Worm (Caenorhabditis elegans) whole organism, midembryonic: ENCODE measurements around the gene fntb-1.
"Not testable (repeated sequence)": the region's sequence is repeated elsewhere in the genome, so short reads cannot be mapped to it uniquely, and the experiment has no call there.

Source experiments
- T22C8.4 ChIP-seq: fragments of 200-800 bp; sonication (Bioruptor generic); IDR thresholded peaks from 2 replicates; pipeline ENCODE4 v1.3.6; 2022; ENCODE audit warnings: missing genetic modification characterization, missing compliant biosample characterization
- cog-1 ChIP-seq: sonication (generic microtip); optimal IDR thresholded peaks from 2 replicates; lab custom pipeline; 2016; ENCODE audit warnings: missing genetic modification characterization, missing compliant biosample characterization
- flt-1 ChIP-seq: fragments of 200-800 bp; sonication (Bioruptor generic); IDR thresholded peaks from 2 replicates; pipeline ENCODE4 v1.3.6; 2022; ENCODE audit warnings: missing genetic modification characterization, missing compliant biosample characterization
- klf-2 ChIP-seq: fragments of 200-800 bp; sonication (Bioruptor generic); conservative IDR thresholded peaks from 2 replicates; pipeline ENCODE4 v1.3.6; 2022; ENCODE audit warnings: missing genetic modification reagents, missing genetic modification characterization, missing compliant biosample characterization
- med-1 ChIP-seq: sonication (generic microtip); optimal IDR thresholded peaks from 2 replicates; lab custom pipeline; 2017; ENCODE audit warnings: missing genetic modification characterization, mild to moderate bottlenecking, missing compliant biosample characterization, antibody characterized with exemption, missing genetic modification reagents; ENCODE audit not compliant: insufficient read depth
- ref-1 ChIP-seq: fragments of 200-800 bp; sonication (Bioruptor generic); conservative IDR thresholded peaks from 2 replicates; pipeline ENCODE4 v1.3.6; 2022; ENCODE audit warnings: missing genetic modification reagents, missing genetic modification characterization, missing compliant biosample characterization
- tab-1 ChIP-seq: fragments of 200-800 bp; sonication (Bioruptor generic); IDR thresholded peaks from 2 replicates; pipeline ENCODE4 v1.3.6; 2022; ENCODE audit warnings: missing genetic modification characterization, missing compliant biosample characterization
- ztf-23 ChIP-seq: fragments of 200-800 bp; sonication (Bioruptor generic); IDR thresholded peaks from 2 replicates; pipeline ENCODE4 v1.3.6; 2022; ENCODE audit warnings: missing genetic modification reagents, missing genetic modification characterization, missing compliant biosample characterization
- ztf-29 ChIP-seq: fragments of 200-800 bp; sonication (Bioruptor generic); IDR thresholded peaks from 2 replicates; pipeline ENCODE4 v1.3.6; 2022; ENCODE audit warnings: missing genetic modification reagents, missing genetic modification characterization, missing compliant biosample characterization

fntb-1 gene

DNA sequence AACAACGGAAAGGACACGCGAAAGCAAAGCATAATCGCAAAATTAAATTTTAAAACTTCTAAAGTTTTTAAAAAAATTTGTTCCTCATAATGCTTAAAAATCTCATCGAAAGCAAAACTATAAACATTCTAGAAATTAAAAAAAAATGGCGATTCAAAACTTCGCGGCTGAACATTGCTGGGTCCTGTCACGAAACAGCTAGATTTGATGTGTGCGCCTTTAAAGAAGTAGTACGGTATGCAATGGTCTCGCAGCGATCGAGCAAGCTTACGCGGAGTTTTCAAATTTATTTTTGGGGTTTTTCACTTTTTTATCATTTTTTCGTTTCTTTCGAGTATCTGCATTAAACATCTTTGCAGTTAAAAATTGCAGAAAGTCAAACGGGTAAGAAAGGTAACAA is 9.6 kb downstream of the fntb-1 start, which contains the start of gene coh-3:
coh-3 (plus strand) TSS at position 353 of the 400 bp plus-strand sequence.
- TF ChIP-seq ztf-23 (GFP tag; lab: Robert Waterston, UW) (no peak), T22C8.4 (no peak), ztf-29 (GFP tag; lab: Robert Waterston, UW) (no peak), tab-1 (no peak), ref-1 (no peak), cog-1 (no peak), flt-1 (no peak), med-1 (no peak), klf-2 (GFP tag; lab: Robert Waterston, UW) (no peak)

DNA sequence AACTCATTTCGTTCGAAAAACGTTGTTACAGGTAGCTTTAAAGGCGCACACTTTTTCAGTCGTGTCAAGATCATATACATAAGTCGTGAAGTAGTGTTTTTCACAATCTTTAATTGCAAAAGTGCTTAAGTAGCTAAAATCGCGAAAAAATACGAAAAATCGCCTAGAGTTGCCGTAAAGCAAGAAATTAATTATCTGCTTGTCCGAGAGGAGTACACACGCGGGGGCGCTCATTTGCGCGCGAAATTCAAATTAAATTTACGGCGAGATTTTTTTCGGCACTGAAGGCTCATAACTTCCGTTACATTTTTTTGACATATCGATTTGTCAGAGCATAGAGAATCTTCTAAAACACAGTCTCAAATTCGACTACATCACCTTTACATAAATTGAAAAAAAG is 12.7 kb downstream of the fntb-1 start:
- TF ChIP-seq ztf-29 (GFP tag; lab: Robert Waterston, UW) (no peak), tab-1 (no peak), med-1 (no peak), flt-1 (no peak), T22C8.4 (no peak), ztf-23 (GFP tag; lab: Robert Waterston, UW) (no peak), klf-2 (GFP tag; lab: Robert Waterston, UW) (no peak), cog-1 (no peak), ref-1 (no peak)

DNA sequence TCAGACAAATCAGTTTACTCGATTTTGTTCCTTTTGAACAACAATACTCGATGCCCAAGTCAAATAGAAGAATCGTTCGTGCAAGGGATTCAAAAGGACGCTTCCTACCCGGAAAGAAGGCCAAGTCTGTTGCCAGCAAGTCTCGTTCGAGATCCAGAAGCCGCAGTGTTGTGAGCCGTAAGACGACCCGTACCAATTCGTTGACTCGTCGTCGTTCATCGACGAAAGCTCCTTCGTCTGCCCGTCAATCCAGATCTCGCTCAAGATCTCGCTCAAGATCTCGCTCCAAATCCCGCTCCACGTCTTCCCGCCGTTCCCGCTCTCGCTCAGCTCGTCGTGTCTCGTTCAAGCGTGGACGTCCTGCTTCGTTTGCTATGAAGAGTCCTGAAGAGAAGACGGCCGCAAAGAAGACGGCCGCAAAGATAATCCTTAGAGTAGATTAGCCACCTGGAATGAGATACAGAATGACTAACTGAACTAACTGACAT is 13.2 kb downstream of the fntb-1 start, which contains the start of gene F08H9.2:
F08H9.2 (plus strand) TSS at position 51 of the 488 bp plus-strand sequence.
- TF ChIP-seq ztf-29 (GFP tag; lab: Robert Waterston, UW) (no peak), ztf-23 (GFP tag; lab: Robert Waterston, UW) (no peak), cog-1 (no peak), tab-1 (no peak), T22C8.4 (no peak), flt-1 (no peak), med-1 (no peak), klf-2 (GFP tag; lab: Robert Waterston, UW) (no peak), ref-1 (no peak)

DNA sequence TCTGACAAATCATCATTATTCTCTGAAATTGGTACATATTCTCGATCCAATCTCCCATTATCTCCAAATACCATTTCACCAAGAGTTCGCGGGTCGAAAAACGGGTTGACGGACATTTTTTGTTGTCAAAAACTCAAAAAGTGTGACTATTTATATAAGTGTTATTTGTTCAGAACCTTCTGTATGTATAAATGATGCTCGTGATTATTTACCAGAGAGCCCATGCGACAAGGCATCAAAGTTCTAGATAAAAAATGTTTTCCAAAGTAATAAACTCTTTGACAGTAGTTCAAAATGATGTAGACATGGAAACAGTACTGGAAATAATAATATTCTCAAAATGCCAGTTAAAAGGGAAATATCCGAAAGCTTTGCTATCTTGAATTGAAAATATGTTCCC is 15.2 kb downstream of the fntb-1 start:
- no peak for TF ChIP-seq cog-1
- no peak for TF ChIP-seq flt-1
- no peak for TF ChIP-seq klf-2 (GFP tag; lab: Robert Waterston, UW)
- TF ChIP-seq ztf-23 (GFP tag; lab: Robert Waterston, UW), result no peak
- no peak for TF ChIP-seq tab-1
- TF ChIP-seq ztf-29 (GFP tag; lab: Robert Waterston, UW), result no peak
- TF ChIP-seq ref-1, result no peak
- TF ChIP-seq med-1, result no peak
- TF ChIP-seq T22C8.4, result no peak

DNA sequence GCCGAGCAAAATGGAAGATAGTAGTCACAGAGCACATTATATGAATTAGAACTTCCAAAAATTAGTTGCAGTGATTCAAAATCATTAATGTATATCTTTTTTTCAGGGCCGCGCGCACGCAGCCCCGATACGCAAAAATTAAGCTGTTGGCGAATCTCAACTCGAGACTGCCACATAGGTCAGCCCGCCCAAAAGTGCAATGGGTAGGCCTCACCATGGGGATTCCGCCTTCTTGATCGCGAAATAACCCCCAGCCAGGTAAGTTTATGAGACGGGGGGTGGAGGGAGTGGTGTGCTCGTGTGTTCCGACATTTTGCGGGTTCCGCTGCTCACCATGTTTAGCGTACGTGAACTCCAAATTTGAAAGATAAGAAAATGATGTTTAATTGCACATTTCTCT is 15.6 kb downstream of the fntb-1 start, which contains the start of gene F08H9.3:
F08H9.3 (minus strand) TSS at position 252 of the 400 bp plus-strand sequence.
- TF ChIP-seq tab-1; med-1; klf-2 (GFP tag; lab: Robert Waterston, UW): not testable (repeated sequence)

DNA sequence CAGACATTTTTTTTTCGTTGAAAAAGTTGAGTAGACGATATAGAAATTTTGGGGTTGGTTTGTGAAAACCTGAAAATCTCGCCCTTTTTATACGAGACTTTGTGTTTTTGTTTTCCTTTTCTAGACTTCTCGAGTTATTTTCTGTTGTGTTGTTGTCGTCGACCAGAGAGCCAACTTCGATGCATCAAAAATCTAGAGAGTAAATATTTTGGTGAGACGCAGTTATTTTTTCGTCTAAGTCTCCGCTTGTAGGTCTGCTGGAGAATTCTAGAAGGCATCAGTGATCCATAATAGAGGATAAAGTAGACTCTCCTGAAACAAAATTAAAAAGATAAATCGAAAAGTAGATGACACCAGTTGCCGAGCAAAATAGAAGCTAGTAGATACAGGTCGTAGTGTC is 16.9 kb downstream of the fntb-1 start, which contains the start of gene F08H9.4:
F08H9.4 (minus strand) TSS at position 61 of the 400 bp plus-strand sequence.
- TF ChIP-seq med-1, result no peak
- TF ChIP-seq cog-1, result no peak
- no peak for TF ChIP-seq klf-2 (GFP tag; lab: Robert Waterston, UW)
- TF ChIP-seq tab-1, result no peak

DNA sequence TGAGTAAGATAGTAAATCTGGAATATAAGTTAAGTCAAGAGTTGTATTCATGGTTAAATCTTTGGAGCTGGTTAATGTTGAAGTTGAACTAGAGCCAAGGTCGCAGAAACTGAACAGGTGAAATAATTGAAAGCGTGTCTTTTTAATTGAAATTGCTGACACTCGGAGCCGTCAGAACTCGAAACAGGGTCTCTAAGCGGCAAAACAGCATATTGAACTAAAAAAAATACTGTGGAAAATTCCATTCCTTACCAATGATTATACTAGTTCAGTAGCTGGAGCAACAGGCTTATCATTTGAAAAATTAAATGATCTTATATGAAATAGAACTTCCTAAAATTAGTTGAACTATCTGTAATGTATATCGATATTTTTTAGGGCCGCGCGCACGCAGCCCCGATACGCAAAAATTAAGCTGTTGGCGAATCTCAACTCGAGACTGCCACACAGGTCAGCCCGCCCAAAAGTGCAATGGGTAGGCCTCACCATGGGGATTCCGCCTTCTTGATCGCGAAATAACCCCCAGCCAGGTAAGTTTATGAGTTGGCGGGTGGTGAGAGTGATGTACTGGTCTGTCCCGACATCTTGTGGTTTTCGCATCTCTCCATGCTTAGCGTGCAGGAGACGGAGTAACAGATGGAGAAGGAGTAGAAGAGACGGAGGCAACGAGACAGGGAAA is 20.9 kb downstream of the fntb-1 start, which contains the start of gene srz-97:
srz-97 (minus strand) TSS at position 51 of the 679 bp plus-strand sequence.
- no peak for TF ChIP-seq cog-1
- TF ChIP-seq flt-1, result 0 out of 2 replicates have a peak, but pooled peaks have one; percentile 11
- TF ChIP-seq ztf-23 (GFP tag; lab: Robert Waterston, UW), result no peak
- TF ChIP-seq T22C8.4, result no peak
- no peak for TF ChIP-seq med-1
- no peak for TF ChIP-seq klf-2 (GFP tag; lab: Robert Waterston, UW)
- TF ChIP-seq tab-1, result no peak
- no peak for TF ChIP-seq ztf-29 (GFP tag; lab: Robert Waterston, UW)
- 0 out of 2 replicates have a peak, but pooled peaks have one; percentile 41 for TF ChIP-seq ref-1

DNA sequence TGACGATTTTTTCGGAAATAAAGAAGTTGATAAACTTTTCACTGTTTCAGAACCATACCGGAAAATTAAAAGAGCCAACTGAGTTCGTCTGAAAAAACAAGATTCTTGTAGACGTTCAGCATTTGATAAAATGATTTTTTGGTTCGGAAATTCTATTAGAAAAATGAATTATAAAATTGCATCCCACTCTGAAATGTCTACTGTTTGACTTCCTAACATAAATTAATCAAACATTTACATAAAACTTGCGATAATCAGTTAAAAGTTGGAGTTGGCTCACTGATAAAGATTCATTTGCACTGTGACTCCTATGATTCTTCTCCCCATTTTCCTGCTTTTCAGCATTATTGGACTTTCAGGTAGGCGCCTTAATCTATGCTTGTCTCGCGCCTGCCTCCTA is 21.5 kb downstream of the fntb-1 start, which contains the start of gene clec-57:
clec-57 (plus strand) TSS at position 301 of the 400 bp plus-strand sequence.
- TF ChIP-seq ztf-29 (GFP tag; lab: Robert Waterston, UW), result no peak
- TF ChIP-seq cog-1, result no peak

DNA sequence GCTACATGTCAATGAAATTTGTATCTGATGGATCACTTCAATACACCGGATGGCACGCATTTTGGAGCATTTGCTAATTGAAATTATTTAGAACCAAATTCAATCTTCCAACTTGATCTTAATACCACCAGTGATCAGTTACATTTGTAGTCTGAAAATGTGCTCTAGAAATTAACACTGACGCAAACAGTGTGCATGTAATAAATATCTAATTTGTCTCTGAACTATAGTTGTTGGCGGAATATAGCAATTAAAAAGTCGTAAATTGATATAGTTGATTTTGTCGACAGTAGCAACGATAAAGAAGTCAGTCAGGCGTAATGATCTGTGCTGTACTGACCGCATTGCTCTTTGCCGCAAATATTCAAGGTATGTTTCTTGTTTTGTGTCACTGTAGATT is 24.8 kb downstream of the fntb-1 start, which contains the start of gene clec-227:
clec-227 (plus strand) TSS at position 301 of the 400 bp plus-strand sequence.
- no peak for TF ChIP-seq tab-1
- no peak for TF ChIP-seq T22C8.4
- TF ChIP-seq cog-1, result no peak
- no peak for TF ChIP-seq med-1
- TF ChIP-seq ztf-23 (GFP tag; lab: Robert Waterston, UW), result no peak
- no peak for TF ChIP-seq ztf-29 (GFP tag; lab: Robert Waterston, UW)
- TF ChIP-seq klf-2 (GFP tag; lab: Robert Waterston, UW), result no peak
- no peak for TF ChIP-seq ref-1
- no peak for TF ChIP-seq flt-1

DNA sequence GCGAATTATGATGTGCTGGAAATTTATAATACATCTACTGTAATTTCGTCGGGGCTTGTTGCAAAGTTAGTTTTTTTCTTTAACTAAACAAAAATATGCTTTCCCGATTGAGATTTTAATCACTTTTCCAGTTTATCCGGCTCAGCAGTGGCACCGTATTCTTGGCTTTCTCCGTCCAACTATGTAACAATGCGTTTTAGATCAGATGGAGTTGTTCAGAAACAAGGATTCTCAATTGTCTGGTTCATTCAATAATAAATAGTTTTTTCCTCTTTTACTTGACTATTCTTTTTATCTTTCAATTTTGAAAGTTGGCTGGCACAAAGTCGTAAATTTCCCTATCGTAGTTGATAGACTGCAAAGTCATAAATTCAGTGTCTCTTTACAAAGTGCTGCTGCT is 26.6 kb downstream of the fntb-1 start, which contains the start of gene clec-56:
clec-56 (plus strand) TSS at position 301 of the 400 bp plus-strand sequence.
- TF ChIP-seq cog-1 (no peak), tab-1 (no peak), med-1 (no peak), T22C8.4 (no peak), ref-1 (no peak), ztf-23 (GFP tag; lab: Robert Waterston, UW) (no peak), flt-1 (no peak), klf-2 (GFP tag; lab: Robert Waterston, UW) (no peak), ztf-29 (GFP tag; lab: Robert Waterston, UW) (no peak)

DNA sequence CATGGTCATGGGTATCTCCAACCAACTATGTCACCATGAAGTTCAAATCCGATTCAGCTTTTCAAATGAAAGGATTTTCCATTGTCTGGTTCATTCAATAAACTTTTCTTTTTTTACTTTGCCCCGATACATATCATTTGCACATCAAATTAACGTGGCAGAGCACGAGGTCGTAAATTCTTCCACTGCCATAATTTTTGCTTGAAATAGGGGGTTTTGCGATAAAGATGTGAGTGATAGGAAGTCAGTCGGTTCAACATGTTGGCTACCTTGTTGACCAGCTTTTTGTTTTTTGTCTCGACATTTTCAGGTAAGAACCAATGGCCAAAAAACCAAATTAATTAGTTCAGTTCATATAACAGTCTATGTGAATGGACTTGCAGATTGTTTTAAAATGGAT is 29.2 kb downstream of the fntb-1 start, which contains the start of gene clec-54:
clec-54 (plus strand) TSS at position 224 of the 400 bp plus-strand sequence.
- TF ChIP-seq med-1, result no peak
